Worm (Caenorhabditis elegans) whole organism, mixed stage, embryonic: Measurements from ENCODE around the gene F55C9.6.

Source experiments
- M03D4.4 ChIP-seq: sonication (generic microtip); optimal IDR thresholded peaks from 2 replicates; lab custom pipeline; 2017; ENCODE audit warnings: mild to moderate bottlenecking, missing genetic modification characterization, missing compliant biosample characterization
- bed-3 ChIP-seq: fragments of 200-800 bp; sonication (Bioruptor generic); optimal IDR thresholded peaks from 3 replicates; lab custom pipeline; 2018; ENCODE audit warnings: mild to moderate bottlenecking, missing genetic modification characterization, moderate library complexity, missing compliant biosample characterization
- blmp-1 ChIP-seq: fragments of 150-350 bp; optimal IDR thresholded peaks from 2 replicates; lab custom pipeline; 2014; ENCODE audit warnings: missing biosample characterization, missing genetic modification characterization
- ceh-39 ChIP-seq: fragments of 150-350 bp; optimal IDR thresholded peaks from 2 replicates; lab custom pipeline; 2014; ENCODE audit warnings: missing biosample characterization, missing genetic modification characterization
- ceh-43 ChIP-seq: fragments of 200-800 bp; sonication (Bioruptor generic); optimal IDR thresholded peaks from 2 replicates; lab custom pipeline; 2018; ENCODE audit warnings: mild to moderate bottlenecking, missing genetic modification characterization, moderate library complexity, missing compliant biosample characterization
- ceh-83 ChIP-seq: fragments of 200-800 bp; sonication (Bioruptor generic); optimal IDR thresholded peaks from 2 replicates; lab custom pipeline; 2018; ENCODE audit warnings: mild to moderate bottlenecking, missing genetic modification characterization, missing compliant biosample characterization
- drap-1 ChIP-seq: fragments of 200-800 bp; sonication (Bioruptor generic); optimal IDR thresholded peaks from 3 replicates; lab custom pipeline; 2018; ENCODE audit warnings: mild to moderate bottlenecking, missing genetic modification characterization, missing compliant biosample characterization
- elt-3 ChIP-seq: fragments of 150-350 bp; optimal IDR thresholded peaks from 2 replicates; lab custom pipeline; 2014; ENCODE audit warnings: missing biosample characterization, missing genetic modification characterization
- flh-1 ChIP-seq: fragments of 200-800 bp; sonication (Bioruptor generic); optimal IDR thresholded peaks from 2 replicates; lab custom pipeline; 2018; ENCODE audit warnings: mild to moderate bottlenecking, missing genetic modification characterization, moderate library complexity, missing compliant biosample characterization
- hlh-1 ChIP-seq: fragments of 150-350 bp; optimal IDR thresholded peaks from 2 replicates; lab custom pipeline; 2014; ENCODE audit warnings: missing biosample characterization, missing genetic modification reagents, missing genetic modification characterization
- lin-13 ChIP-seq: fragments of 150-350 bp; optimal IDR thresholded peaks from 2 replicates; lab custom pipeline; 2014; ENCODE audit warnings: missing biosample characterization, missing genetic modification characterization
- lsy-2 ChIP-seq: fragments of 150-350 bp; optimal IDR thresholded peaks from 2 replicates; lab custom pipeline; 2014; ENCODE audit warnings: missing biosample characterization, missing genetic modification characterization
- mab-5 ChIP-seq: fragments of 150-350 bp; optimal IDR thresholded peaks from 2 replicates; lab custom pipeline; 2014; ENCODE audit warnings: missing biosample characterization, missing genetic modification characterization
- mep-1 ChIP-seq: fragments of 150-350 bp; optimal IDR thresholded peaks from 2 replicates; lab custom pipeline; 2017; ENCODE audit warnings: missing biosample characterization, missing genetic modification reagents, missing genetic modification characterization, inconsistent platforms
- mls-2 ChIP-seq: sonication (generic microtip); optimal IDR thresholded peaks from 2 replicates; lab custom pipeline; 2016; ENCODE audit warnings: mild to moderate bottlenecking, missing genetic modification characterization, moderate library complexity, missing compliant biosample characterization
- nhr-12 ChIP-seq: fragments of 150-350 bp; optimal IDR thresholded peaks from 2 replicates; lab custom pipeline; 2014; ENCODE audit warnings: missing biosample characterization, missing genetic modification characterization
- nhr-2 ChIP-seq: fragments of 150-350 bp; optimal IDR thresholded peaks from 2 replicates; lab custom pipeline; 2014; ENCODE audit warnings: missing biosample characterization, missing genetic modification characterization
- nhr-237 ChIP-seq: fragments of 150-350 bp; optimal IDR thresholded peaks from 2 replicates; lab custom pipeline; 2014; ENCODE audit warnings: missing biosample characterization, missing genetic modification characterization
- nhr-28 ChIP-seq: fragments of 150-350 bp; optimal IDR thresholded peaks from 2 replicates; lab custom pipeline; 2014; ENCODE audit warnings: missing biosample characterization, missing genetic modification characterization
- nhr-76 ChIP-seq: sonication (generic microtip); optimal IDR thresholded peaks from 2 replicates; lab custom pipeline; 2017; ENCODE audit warnings: missing biosample characterization, missing genetic modification characterization
- pha-4 ChIP-seq: fragments of 150-350 bp; optimal IDR thresholded peaks from 2 replicates; lab custom pipeline; 2018; ENCODE audit warnings: missing biosample characterization, missing genetic modification reagents, missing genetic modification characterization
- sem-2 ChIP-seq: fragments of 200-800 bp; sonication (Bioruptor generic); optimal IDR thresholded peaks from 2 replicates; lab custom pipeline; 2018; ENCODE audit warnings: mild to moderate bottlenecking, missing genetic modification characterization, missing compliant biosample characterization
- snpc-4 ChIP-seq: fragments of 150-350 bp; optimal IDR thresholded peaks from 2 replicates; lab custom pipeline; 2014; ENCODE audit warnings: missing biosample characterization, missing genetic modification characterization
- sptf-1 ChIP-seq: sonication (generic microtip); optimal IDR thresholded peaks from 2 replicates; lab custom pipeline; 2017; ENCODE audit warnings: mild to moderate bottlenecking, missing genetic modification characterization, moderate library complexity, missing compliant biosample characterization
- tbx-8 ChIP-seq: fragments of 200-800 bp; sonication (Bioruptor generic); optimal IDR thresholded peaks from 2 replicates; lab custom pipeline; 2018; ENCODE audit warnings: mild to moderate bottlenecking, missing genetic modification characterization, moderate library complexity, missing compliant biosample characterization
- unc-120 ChIP-seq: sonication (generic microtip); optimal IDR thresholded peaks from 2 replicates; lab custom pipeline; 2017; ENCODE audit warnings: missing genetic modification characterization, missing compliant biosample characterization; ENCODE audit not compliant: poor library complexity, severe bottlenecking
- unc-39 ChIP-seq: fragments of 150-350 bp; optimal IDR thresholded peaks from 2 replicates; lab custom pipeline; 2014; ENCODE audit warnings: missing biosample characterization, missing genetic modification characterization
- unc-62 ChIP-seq: fragments of 150-350 bp; optimal IDR thresholded peaks from 2 replicates; lab custom pipeline; 2014; ENCODE audit warnings: missing biosample characterization, missing genetic modification reagents, missing genetic modification characterization
- zip-8 ChIP-seq: fragments of 150-350 bp; optimal IDR thresholded peaks from 2 replicates; lab custom pipeline; 2014; ENCODE audit warnings: missing biosample characterization, missing genetic modification characterization

Gene F55C9.6

ce11 chrV:19296723-19297122, at the start of gene F55C9.6:
Gene F55C9.6 (minus strand): TSS chrV:19296823.
- TF ChIP-seq hlh-1 = no peak
- TF ChIP-seq M03D4.4 = no peak

ce11 chrV:19337333-19337732, 40.7 kb upstream of the F55C9.6 start:
- TF ChIP-seq nhr-237 (tag; lab: Kevin White, UChicago) (no peak), unc-39 (tag; lab: Kevin White, UChicago) (no peak), snpc-4 (tag; lab: Kevin White, UChicago) (no peak), bed-3 (GFP tag; lab: Kevin White, UChicago) (no peak)
- TF ChIP-seq, all 35 proteins: peak for 0

ce11 chrV:19329263-19329662, 32.6 kb upstream of the F55C9.6 start, which contains the start of gene fbxb-65:
Gene fbxb-65 (plus strand): TSS chrV:19329563.
- TF ChIP-seq ceh-83 (GFP tag; lab: Kevin White, UChicago) (no peak), snpc-4 (tag; lab: Kevin White, UChicago) (no peak), nhr-12 (tag; lab: Kevin White, UChicago) (no peak), blmp-1 (tag; lab: Kevin White, UChicago) (no peak), flh-1 (GFP tag; lab: Kevin White, UChicago) (no peak), nhr-28 (tag; lab: Kevin White, UChicago) (no peak), sem-2 (no peak), ceh-39 (tag; lab: Kevin White, UChicago) (no peak), unc-62 (GFP tag; lab: Kevin White, UChicago) (no peak), nhr-237 (tag; lab: Kevin White, UChicago) (no peak), mep-1 (tag; lab: Kevin White, UChicago) (no peak), unc-120 (no peak), zip-8 (no peak), tbx-8 (GFP tag; lab: Kevin White, UChicago) (no peak), nhr-2 (no peak), mab-5 (tag; lab: Kevin White, UChicago) (no peak), hlh-1 (no peak)

ce11 chrV:19325436-19325835, 28.8 kb upstream of the F55C9.6 start:
- TF ChIP-seq elt-3 (tag; lab: Kevin White, UChicago) = no peak
- no peak for TF ChIP-seq drap-1 (GFP tag; lab: Kevin White, UChicago)
- no peak for TF ChIP-seq flh-1 (GFP tag; lab: Kevin White, UChicago)
- no peak for TF ChIP-seq nhr-237 (tag; lab: Kevin White, UChicago)
- no peak for TF ChIP-seq pha-4 (tag; lab: Kevin White, UChicago)
- no peak for TF ChIP-seq tbx-8 (GFP tag; lab: Kevin White, UChicago)
- no peak for TF ChIP-seq nhr-12 (tag; lab: Kevin White, UChicago)
- TF ChIP-seq nhr-76 (tag; lab: Kevin White, UChicago) = no peak

ce11 chrV:19322387-19322786, 25.8 kb upstream of the F55C9.6 start, which contains the start of gene C43D7.4:
Gene C43D7.4 (minus strand): TSS chrV:19322487.
- TF ChIP-seq flh-1 (GFP tag; lab: Kevin White, UChicago) (no peak), blmp-1 (tag; lab: Kevin White, UChicago) (no peak)

ce11 chrV:19320385-19320784, 23.8 kb upstream of the F55C9.6 start, which contains the start of gene sdz-6:
Gene sdz-6 (plus strand): TSS chrV:19320613.
- no peak for TF ChIP-seq M03D4.4
- TF ChIP-seq lin-13 (tag; lab: Kevin White, UChicago) = no peak
- no peak for TF ChIP-seq mls-2 (tag; lab: Kevin White, UChicago)
- TF ChIP-seq ceh-43 (GFP tag; lab: Kevin White, UChicago) = no peak
- TF ChIP-seq snpc-4 (tag; lab: Kevin White, UChicago) = no peak
- no peak for TF ChIP-seq pha-4 (tag; lab: Kevin White, UChicago)
- TF ChIP-seq nhr-76 (tag; lab: Kevin White, UChicago) = no peak

ce11 chrV:19319460-19319995, 22.9 kb upstream of the F55C9.6 start, which contains the start of gene C43D7.7:
Gene C43D7.7 (minus strand): TSS chrV:19319510.
- TF ChIP-seq blmp-1 (tag; lab: Kevin White, UChicago) = no peak
- no peak for TF ChIP-seq ceh-83 (GFP tag; lab: Kevin White, UChicago)
- no peak for TF ChIP-seq lsy-2 (tag; lab: Kevin White, UChicago)
- TF ChIP-seq ceh-43 (GFP tag; lab: Kevin White, UChicago) = no peak
- TF ChIP-seq sptf-1 (tag; lab: Kevin White, UChicago) = no peak
